Worm (Caenorhabditis elegans) whole organism, L1 larva: Measurements from ENCODE around the gene Y57G7A.6.
"Not testable (repeated sequence)": the region's sequence is repeated elsewhere in the genome, so short reads cannot be mapped to it uniquely, and the experiment has no call there.

ENCODE experiments used
- C04F5.9 ChIP-seq: sonication (generic microtip); optimal IDR thresholded peaks from 2 replicates; lab custom pipeline; 2016; ENCODE audit warnings: missing genetic modification characterization, missing compliant biosample characterization
- C16A3.4 ChIP-seq: fragments of 150-350 bp; optimal IDR thresholded peaks from 2 replicates; lab custom pipeline; 2014; ENCODE audit warnings: missing biosample characterization, missing genetic modification characterization
- alr-1 ChIP-seq: fragments of 200-800 bp; sonication (Bioruptor generic); optimal IDR thresholded peaks from 2 replicates; lab custom pipeline; 2018; ENCODE audit warnings: borderline replicate concordance, mild to moderate bottlenecking, missing genetic modification characterization, missing compliant biosample characterization
- aly-2 ChIP-seq: fragments of 150-350 bp; optimal IDR thresholded peaks from 2 replicates; lab custom pipeline; 2014; ENCODE audit warnings: missing biosample characterization, missing genetic modification characterization
- ceh-63 ChIP-seq: fragments of 200-800 bp; sonication (Bioruptor generic); optimal IDR thresholded peaks from 2 replicates; lab custom pipeline; 2018; ENCODE audit warnings: mild to moderate bottlenecking, missing genetic modification characterization, missing compliant biosample characterization
- ceh-82 ChIP-seq, 3 experiments: fragments of 150-350 bp in 1 of 3; sonication (generic microtip) in 2 of 3; optimal IDR thresholded peaks; 2 replicates each; lab custom pipeline; 2014 to 2017; ENCODE audit warnings: missing biosample characterization in 3 of 3, missing genetic modification characterization in 3 of 3
- ceh-88 ChIP-seq: fragments of 200-800 bp; sonication (Bioruptor generic); IDR thresholded peaks from 2 replicates; pipeline ENCODE4 v1.3.6; 2022; ENCODE audit warnings: missing genetic modification characterization, missing compliant biosample characterization
- ceh-90 ChIP-seq: sonication (generic microtip); optimal IDR thresholded peaks from 2 replicates; lab custom pipeline; 2016; ENCODE audit warnings: missing genetic modification characterization, missing compliant biosample characterization
- dsc-1 ChIP-seq: sonication (generic microtip); optimal IDR thresholded peaks from 2 replicates; lab custom pipeline; 2016; ENCODE audit warnings: mild to moderate bottlenecking, missing genetic modification characterization, missing compliant biosample characterization
- efl-1 ChIP-seq, 4 experiments: fragments of 150-350 bp; optimal IDR thresholded peaks in 3 of 4; peaks in 1 of 4; 1 replicate in 1 of 4; 2 replicates in 3 of 4; lab custom pipeline; 2014; ENCODE audit warnings: missing biosample characterization in 2 of 4, missing genetic modification characterization in 2 of 4, missing genetic modification reagents in 2 of 4
- efl-3 ChIP-seq: fragments of 200-800 bp; sonication (Bioruptor generic); optimal IDR thresholded peaks from 2 replicates; lab custom pipeline; 2018; ENCODE audit warnings: mild to moderate bottlenecking, missing genetic modification characterization, missing compliant biosample characterization
- egl-27 ChIP-seq, 2 experiments: fragments of 150-350 bp in 1 of 2; sonication (generic microtip); optimal IDR thresholded peaks; 3 replicates each; lab custom pipeline; 2017 to 2018; ENCODE audit warnings: missing biosample characterization in 2 of 2, missing genetic modification characterization in 2 of 2, missing genetic modification reagents in 2 of 2
- elt-3 ChIP-seq, 6 experiments: fragments of 150-350 bp in 1 of 6; sonication (generic microtip); optimal IDR thresholded peaks; 2 replicates each; lab custom pipeline; 2017 to 2018; ENCODE audit warnings: missing biosample characterization in 6 of 6, missing genetic modification characterization in 6 of 6, inconsistent platforms in 1 of 6
- fkh-4 ChIP-seq: sonication (generic microtip); optimal IDR thresholded peaks from 2 replicates; lab custom pipeline; 2016; ENCODE audit warnings: missing compliant biosample characterization, missing genetic modification characterization, borderline replicate concordance
- fos-1 ChIP-seq: fragments of 150-350 bp; optimal IDR thresholded peaks from 2 replicates; lab custom pipeline; 2014; ENCODE audit warnings: missing biosample characterization, missing genetic modification characterization
- grh-1 ChIP-seq: fragments of 200-800 bp; sonication (Bioruptor generic); IDR thresholded peaks from 2 replicates; pipeline ENCODE4 v1.3.6; 2022; ENCODE audit warnings: missing genetic modification reagents, missing genetic modification characterization, missing compliant biosample characterization
- hlh-4 ChIP-seq: sonication (generic microtip); optimal IDR thresholded peaks from 2 replicates; lab custom pipeline; 2016; ENCODE audit warnings: mild to moderate bottlenecking, missing genetic modification characterization, missing compliant biosample characterization
- hpl-2 ChIP-seq: fragments of 150-350 bp; optimal IDR thresholded peaks from 2 replicates; lab custom pipeline; 2014; ENCODE audit warnings: missing biosample characterization, missing genetic modification reagents, missing genetic modification characterization
- isw-1 ChIP-seq: fragments of 200-800 bp; sonication (Bioruptor generic); IDR thresholded peaks from 2 replicates; pipeline ENCODE4 v1.3.6; 2022; ENCODE audit warnings: missing genetic modification characterization, missing compliant biosample characterization
- lin-14 ChIP-seq: fragments of 200-800 bp; sonication (Bioruptor generic); optimal IDR thresholded peaks from 2 replicates; lab custom pipeline; 2018; ENCODE audit warnings: mild to moderate bottlenecking, missing genetic modification characterization, moderate library complexity, missing compliant biosample characterization
- lir-3 ChIP-seq: sonication (generic microtip); optimal IDR thresholded peaks from 2 replicates; lab custom pipeline; 2016; ENCODE audit warnings: mild to moderate bottlenecking, missing genetic modification characterization, moderate library complexity, missing compliant biosample characterization; ENCODE audit not compliant: poor library complexity
- mdl-1 ChIP-seq, 2 experiments: fragments of 150-350 bp; optimal IDR thresholded peaks; 2 replicates each; lab custom pipeline; 2014 to 2017; ENCODE audit warnings: missing biosample characterization in 2 of 2, missing genetic modification characterization in 2 of 2, inconsistent platforms in 1 of 2
- mep-1 ChIP-seq: fragments of 150-350 bp; optimal IDR thresholded peaks from 2 replicates; lab custom pipeline; 2014; ENCODE audit warnings: missing biosample characterization, missing genetic modification characterization
- nhr-11 ChIP-seq: fragments of 150-350 bp; optimal IDR thresholded peaks from 2 replicates; lab custom pipeline; 2014; ENCODE audit warnings: missing biosample characterization, missing genetic modification characterization
- nhr-237 ChIP-seq: fragments of 150-350 bp; optimal IDR thresholded peaks from 2 replicates; lab custom pipeline; 2014; ENCODE audit warnings: missing biosample characterization, missing genetic modification characterization
- nhr-47 ChIP-seq: sonication (generic microtip); optimal IDR thresholded peaks from 2 replicates; lab custom pipeline; 2016; ENCODE audit warnings: mild to moderate bottlenecking, missing genetic modification characterization, moderate library complexity, missing compliant biosample characterization
- nhr-76 ChIP-seq: sonication (generic microtip); optimal IDR thresholded peaks from 2 replicates; lab custom pipeline; 2017; ENCODE audit warnings: missing biosample characterization, missing genetic modification characterization
- nhr-90 ChIP-seq: sonication (generic microtip); optimal IDR thresholded peaks from 2 replicates; lab custom pipeline; 2016; ENCODE audit warnings: mild to moderate bottlenecking, missing genetic modification characterization, missing compliant biosample characterization; ENCODE audit not compliant: poor library complexity
- pag-3 ChIP-seq: sonication (generic microtip); optimal IDR thresholded peaks from 2 replicates; lab custom pipeline; 2017; ENCODE audit warnings: missing genetic modification characterization, mild to moderate bottlenecking, missing compliant biosample characterization, antibody characterized with exemption, borderline replicate concordance; ENCODE audit not compliant: insufficient read depth
- pax-3 ChIP-seq: fragments of 200-800 bp; sonication (Bioruptor generic); optimal IDR thresholded peaks from 2 replicates; lab custom pipeline; 2018; ENCODE audit warnings: mild to moderate bottlenecking, missing genetic modification characterization, moderate library complexity, missing compliant biosample characterization
- pqm-1 ChIP-seq: sonication (generic microtip); optimal IDR thresholded peaks from 3 replicates; lab custom pipeline; 2017; ENCODE audit warnings: missing biosample characterization, missing genetic modification characterization
- rnt-1 ChIP-seq: sonication (generic microtip); optimal IDR thresholded peaks from 2 replicates; lab custom pipeline; 2016; ENCODE audit warnings: mild to moderate bottlenecking, missing genetic modification characterization, moderate library complexity, missing compliant biosample characterization
- snu-23 ChIP-seq: sonication (generic microtip); optimal IDR thresholded peaks from 2 replicates; lab custom pipeline; 2016; ENCODE audit warnings: missing genetic modification characterization, missing compliant biosample characterization
- sup-37 ChIP-seq: fragments of 200-800 bp; sonication (Bioruptor generic); optimal IDR thresholded peaks from 2 replicates; lab custom pipeline; 2018; ENCODE audit warnings: mild to moderate bottlenecking, missing genetic modification characterization, missing compliant biosample characterization
- tlp-1 ChIP-seq: fragments of 150-350 bp; optimal IDR thresholded peaks from 2 replicates; lab custom pipeline; 2014; ENCODE audit warnings: missing biosample characterization, missing genetic modification characterization
- unc-130 ChIP-seq: fragments of 150-350 bp; optimal IDR thresholded peaks from 2 replicates; lab custom pipeline; 2017; ENCODE audit warnings: missing biosample characterization, missing genetic modification characterization, inconsistent platforms
- unc-30 ChIP-seq: sonication (generic microtip); optimal IDR thresholded peaks from 2 replicates; lab custom pipeline; 2017; ENCODE audit warnings: missing biosample characterization, missing genetic modification characterization
- zag-1 ChIP-seq: fragments of 150-350 bp; optimal IDR thresholded peaks from 2 replicates; lab custom pipeline; 2014; ENCODE audit warnings: missing biosample characterization, missing genetic modification characterization
- zip-4 ChIP-seq: fragments of 200-800 bp; sonication (Bioruptor generic); optimal IDR thresholded peaks from 2 replicates; lab custom pipeline; 2018; ENCODE audit warnings: mild to moderate bottlenecking, missing genetic modification characterization, moderate library complexity, missing compliant biosample characterization
- ztf-11 ChIP-seq, 2 experiments: sonication (generic microtip); optimal IDR thresholded peaks; 2 replicates each; lab custom pipeline; 2016 to 2017; ENCODE audit warnings: missing genetic modification characterization in 2 of 2, missing biosample characterization in 1 of 2, missing compliant biosample characterization in 1 of 2

The Y57G7A.6 gene

DNA sequence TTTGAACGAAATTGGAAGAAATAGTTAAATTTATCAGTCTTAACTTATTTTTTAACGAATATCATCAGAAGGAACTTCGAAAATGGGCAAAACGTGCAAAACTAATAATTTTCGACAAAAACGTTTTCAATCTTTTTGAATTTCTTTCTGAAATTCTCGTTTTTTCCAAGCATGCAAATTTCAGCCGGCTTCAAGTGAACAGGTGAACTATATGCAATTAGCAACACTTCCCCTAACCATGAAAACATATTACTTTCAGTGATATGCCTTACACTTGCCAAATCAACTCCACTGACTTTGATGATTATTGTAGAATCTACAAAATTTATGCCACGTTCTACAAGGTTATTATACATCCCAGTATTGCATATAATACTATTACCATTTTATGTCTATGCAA is 7.1 kb downstream of the Y57G7A.6 start, which contains the start of gene srz-63:
Gene srz-63 (plus strand): TSS at position 301 of the 400 bp plus-strand sequence.
- TF ChIP-seq ceh-90 (tag; lab: Kevin White, UChicago); ceh-63 (GFP tag; lab: Kevin White, UChicago); aly-2: not testable (repeated sequence)

DNA sequence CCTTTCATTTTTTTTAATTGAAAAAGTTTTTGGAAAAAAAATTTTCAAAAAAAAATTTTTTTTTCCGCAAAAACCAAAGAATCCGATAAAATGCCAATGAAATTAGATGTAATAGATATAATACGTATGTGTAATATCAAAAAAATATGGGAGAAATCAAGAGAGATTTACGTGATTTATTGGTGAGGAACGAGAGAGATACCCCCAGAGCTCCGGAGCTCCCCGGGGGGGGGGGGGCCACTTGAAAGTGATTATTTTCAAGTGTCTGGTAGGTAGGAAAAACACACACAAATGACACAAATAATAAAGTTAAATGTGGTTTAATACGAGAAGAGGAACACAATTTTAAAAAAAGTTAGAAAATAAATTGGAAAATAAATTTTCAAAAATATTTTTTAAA is 8.6 kb downstream of the Y57G7A.6 start, which contains the start of gene Y57G7A.11:
Gene Y57G7A.11 (minus strand): TSS at position 101 of the 400 bp plus-strand sequence.
- peak; percentile 39 for TF ChIP-seq fkh-4 (tag; lab: Kevin White, UChicago)
- TF ChIP-seq unc-130 = no peak
- TF ChIP-seq ceh-88 (GFP tag; lab: Robert Waterston, UW) = no peak
- peak; percentile 83 for TF ChIP-seq dsc-1 (tag; lab: Kevin White, UChicago)
- no peak for TF ChIP-seq alr-1

DNA sequence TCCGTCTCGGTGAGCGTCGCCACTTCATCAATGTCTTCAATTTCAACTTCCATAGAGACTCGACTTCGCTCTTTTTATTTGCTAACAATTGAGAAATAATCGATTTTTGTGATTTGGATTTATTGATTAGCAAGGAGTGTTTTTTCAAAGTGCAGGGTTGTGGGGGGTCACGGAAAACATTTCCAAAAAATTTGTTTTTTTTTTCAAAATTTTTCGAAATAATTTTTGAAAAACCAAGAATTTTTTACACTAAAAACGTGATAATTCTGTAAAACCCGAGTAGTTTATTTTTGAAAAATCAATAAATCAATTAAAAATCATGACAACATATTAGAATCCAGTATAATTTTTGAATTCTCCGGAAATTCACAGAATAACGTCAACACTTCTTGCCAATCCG is 10.0 kb downstream of the Y57G7A.6 start, which contains the start of gene Y57G7A.5:
Gene Y57G7A.5 (minus strand): TSS at position 101 of the 400 bp plus-strand sequence.
- TF ChIP-seq nhr-47 (tag; lab: Kevin White, UChicago) = no peak
- no peak for TF ChIP-seq nhr-11 (tag; lab: Kevin White, UChicago)
- no peak for TF ChIP-seq hlh-4 (tag; lab: Kevin White, UChicago)
- TF ChIP-seq ztf-11 (tag; optimal IDR thresholded peaks at IDR 0.05; lab: Kevin White, UChicago) = no peak
- no peak for TF ChIP-seq pqm-1
- TF ChIP-seq nhr-76 = no peak
- no peak for TF ChIP-seq rnt-1 (tag; lab: Kevin White, UChicago)
- TF ChIP-seq isw-1 (GFP tag; lab: Robert Waterston, UW) = no peak
- no peak for TF ChIP-seq nhr-237 (tag; lab: Kevin White, UChicago)
- TF ChIP-seq pag-3 (tag; lab: Kevin White, UChicago) = no peak
- no peak for TF ChIP-seq efl-3
- TF ChIP-seq mep-1 (tag; lab: Kevin White, UChicago) = no peak
- TF ChIP-seq unc-130 = no peak
- TF ChIP-seq unc-30 = no peak
- no peak for TF ChIP-seq ceh-82 (tag; optimal IDR thresholded peaks at IDR 0.05; lab: Kevin White, UChicago)
- TF ChIP-seq, all 84 proteins: peak for 0

DNA sequence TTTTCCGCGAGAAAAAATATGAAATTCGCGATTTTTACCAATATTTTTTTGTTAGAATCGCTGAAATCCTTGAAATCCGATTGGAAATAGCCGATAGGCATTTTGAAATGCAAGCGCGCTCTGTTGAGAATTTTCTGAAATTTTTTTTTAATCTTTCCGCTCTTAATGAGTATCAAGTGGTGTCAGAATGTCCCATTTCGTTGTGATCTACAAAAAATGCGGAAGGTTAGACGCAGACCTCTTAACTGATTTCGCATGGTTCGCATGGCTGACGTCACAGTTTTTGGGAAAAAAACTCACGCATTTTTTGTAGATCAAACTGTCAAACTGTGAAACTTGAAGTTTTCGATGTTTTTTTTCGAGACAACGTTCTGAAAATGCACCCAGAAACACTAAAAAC is 13.6 kb downstream of the Y57G7A.6 start, which contains the start of gene srw-66:
Gene srw-66 (minus strand): TSS at position 101 of the 400 bp plus-strand sequence.
- TF ChIP-seq efl-1 (optimal IDR thresholded peaks at IDR 0.05; lab: Kevin White, UChicago) (no peak), efl-1 (GFP tag; optimal IDR thresholded peaks at IDR 0.05 in 1 of 2; lab: Kevin White, UChicago) (peak in 1 of 2 experiments; percentile 43), hpl-2 (GFP tag; lab: Kevin White, UChicago) (no peak)

DNA sequence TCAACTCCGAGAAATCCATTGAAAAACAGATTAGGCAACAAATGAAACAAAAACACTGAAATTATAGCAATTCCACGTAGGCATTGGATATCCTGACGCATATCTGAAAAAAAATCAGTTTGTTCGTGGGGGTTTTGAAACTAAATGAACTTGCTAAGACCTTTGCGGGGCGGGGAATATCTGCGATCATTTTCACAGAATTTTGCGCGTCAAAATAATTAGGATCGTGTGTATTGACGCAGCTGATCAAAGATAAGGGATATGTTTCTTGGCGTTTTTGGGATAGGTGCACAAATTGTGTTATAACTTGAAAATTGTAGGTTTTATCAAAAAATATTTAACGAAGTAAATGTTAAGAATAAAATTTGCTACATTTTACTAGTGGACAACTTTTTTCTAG is 18.6 kb downstream of the Y57G7A.6 start, which contains the start of gene oac-30:
Gene oac-30 (minus strand): TSS at position 101 of the 400 bp plus-strand sequence.
- TF ChIP-seq zip-4 (GFP tag; lab: Kevin White, UChicago) (no peak), pag-3 (tag; lab: Kevin White, UChicago) (no peak), C04F5.9 (tag; lab: Kevin White, UChicago) (no peak), tlp-1 (no peak), lir-3 (tag; lab: Kevin White, UChicago) (no peak), nhr-90 (no peak), ceh-90 (tag; lab: Kevin White, UChicago) (no peak), sup-37 (GFP tag; lab: Kevin White, UChicago) (no peak), elt-3 (tag; optimal IDR thresholded peaks at IDR 0.05; lab: Kevin White, UChicago) (no peak), snu-23 (GFP tag; lab: Kevin White, UChicago) (no peak), mdl-1 (tag; optimal IDR thresholded peaks at IDR 0.05; lab: Kevin White, UChicago) (no peak), grh-1 (GFP tag; lab: Robert Waterston, UW) (no peak), nhr-47 (tag; lab: Kevin White, UChicago) (no peak), C16A3.4 (tag; lab: Kevin White, UChicago) (no peak), pax-3 (tag; lab: Kevin White, UChicago) (no peak), fos-1 (tag; lab: Kevin White, UChicago) (no peak), egl-27 (tag; optimal IDR thresholded peaks at IDR 0.05; lab: Kevin White, UChicago) (no peak), lin-14 (no peak), alr-1 (no peak), zag-1 (tag; lab: Kevin White, UChicago) (no peak)
